Worm (Caenorhabditis elegans) whole organism, late embryonic: ENCODE measurements around the gene C25F9.6.

Experiments
- hlh-30 ChIP-seq: sonication (generic microtip); optimal IDR thresholded peaks from 2 replicates; lab custom pipeline; 2017; ENCODE audit warnings: antibody characterized with exemption, missing genetic modification characterization, missing compliant biosample characterization; ENCODE audit not compliant: insufficient read depth
- lim-6 ChIP-seq: sonication (generic microtip); optimal IDR thresholded peaks from 2 replicates; lab custom pipeline; 2016; ENCODE audit warnings: missing genetic modification characterization, missing compliant biosample characterization
- madf-2 ChIP-seq: sonication (generic microtip); optimal IDR thresholded peaks from 2 replicates; lab custom pipeline; 2017; ENCODE audit warnings: missing genetic modification characterization, missing compliant biosample characterization
- sox-2 ChIP-seq: fragments of 200-800 bp; sonication (Bioruptor generic); IDR thresholded peaks from 2 replicates; pipeline ENCODE4 v1.3.6; 2022; ENCODE audit warnings: missing genetic modification reagents, missing genetic modification characterization, missing compliant biosample characterization
- sox-4 ChIP-seq: sonication (generic microtip); optimal IDR thresholded peaks from 2 replicates; lab custom pipeline; 2017; ENCODE audit warnings: mild to moderate bottlenecking, missing genetic modification characterization, inconsistent platforms, missing compliant biosample characterization
- zip-5 ChIP-seq: sonication (generic microtip); optimal IDR thresholded peaks from 2 replicates; lab custom pipeline; 2016; ENCODE audit warnings: missing genetic modification characterization, missing compliant biosample characterization

- peak; percentile 7 for TF ChIP-seq hlh-30 (tag; lab: Kevin White, UChicago)
- no peak for TF ChIP-seq zip-5 (tag; lab: Kevin White, UChicago)
- no peak for TF ChIP-seq sox-4 (tag; lab: Kevin White, UChicago)
- TF ChIP-seq sox-2 (GFP tag; lab: Robert Waterston, UW) = no peak
- TF ChIP-seq madf-2 = no peak
- TF ChIP-seq lim-6 (tag; lab: Kevin White, UChicago) = no peak
These were observed 25.3 kb upstream of the C25F9.6 start for ce11 chrV:19430351-19430913.
